Worm (Caenorhabditis elegans) whole organism, midembryonic: ENCODE data around the gene fipr-4.

Experiments
- T22C8.4 ChIP-seq: fragments of 200-800 bp; sonication (Bioruptor generic); IDR thresholded peaks from 2 replicates; pipeline ENCODE4 v1.3.6; 2022; ENCODE audit warnings: missing genetic modification characterization, missing compliant biosample characterization
- cog-1 ChIP-seq: sonication (generic microtip); optimal IDR thresholded peaks from 2 replicates; lab custom pipeline; 2016; ENCODE audit warnings: missing genetic modification characterization, missing compliant biosample characterization
- flt-1 ChIP-seq: fragments of 200-800 bp; sonication (Bioruptor generic); IDR thresholded peaks from 2 replicates; pipeline ENCODE4 v1.3.6; 2022; ENCODE audit warnings: missing genetic modification characterization, missing compliant biosample characterization
- klf-2 ChIP-seq: fragments of 200-800 bp; sonication (Bioruptor generic); conservative IDR thresholded peaks from 2 replicates; pipeline ENCODE4 v1.3.6; 2022; ENCODE audit warnings: missing genetic modification reagents, missing genetic modification characterization, missing compliant biosample characterization
- med-1 ChIP-seq: sonication (generic microtip); optimal IDR thresholded peaks from 2 replicates; lab custom pipeline; 2017; ENCODE audit warnings: missing genetic modification characterization, mild to moderate bottlenecking, missing compliant biosample characterization, antibody characterized with exemption, missing genetic modification reagents; ENCODE audit not compliant: insufficient read depth
- ref-1 ChIP-seq: fragments of 200-800 bp; sonication (Bioruptor generic); conservative IDR thresholded peaks from 2 replicates; pipeline ENCODE4 v1.3.6; 2022; ENCODE audit warnings: missing genetic modification reagents, missing genetic modification characterization, missing compliant biosample characterization
- ztf-23 ChIP-seq: fragments of 200-800 bp; sonication (Bioruptor generic); IDR thresholded peaks from 2 replicates; pipeline ENCODE4 v1.3.6; 2022; ENCODE audit warnings: missing genetic modification reagents, missing genetic modification characterization, missing compliant biosample characterization

DNA sequence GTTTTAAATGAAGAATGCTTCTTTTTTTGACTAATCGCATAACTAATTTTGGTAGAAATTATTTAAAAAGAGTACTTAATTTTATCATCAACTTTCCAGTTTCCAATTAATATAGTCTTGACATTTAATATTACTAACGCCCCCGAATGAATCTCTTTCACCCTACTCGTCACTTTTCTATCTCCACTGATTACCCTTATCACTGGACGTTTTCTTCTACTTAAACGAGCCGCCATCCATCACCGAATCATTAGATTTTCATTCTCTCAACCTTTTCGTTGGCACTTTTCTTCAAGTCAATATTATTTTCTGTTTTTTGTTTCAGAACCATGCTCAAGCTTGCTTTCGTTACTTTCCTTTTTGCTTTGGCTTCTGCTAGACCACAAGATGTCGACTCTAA, 49.3 kb upstream of the fipr-4 start, which contains the start of gene lys-1:
- no peak for TF ChIP-seq ztf-23 (GFP tag; lab: Robert Waterston, UW)
- no peak for TF ChIP-seq med-1 (GFP tag; lab: Kevin White, UChicago)
- TF ChIP-seq klf-2 = no peak
- TF ChIP-seq T22C8.4 (GFP tag; lab: Robert Waterston, UW) = no peak
- TF ChIP-seq cog-1 (tag; lab: Kevin White, UChicago) = no peak
- TF ChIP-seq flt-1 = no peak
- no peak for TF ChIP-seq ref-1 (GFP tag; lab: Robert Waterston, UW)
